Worm (Caenorhabditis elegans) whole organism, late embryonic: ENCODE results near the gene cyp-43A1.

Experiments used
- ama-1 ChIP-seq: fragments of 150-350 bp; optimal IDR thresholded peaks from 2 replicates; lab custom pipeline; 2014
- ceh-45 ChIP-seq: fragments of 200-800 bp; sonication (Bioruptor generic); IDR thresholded peaks from 2 replicates; pipeline ENCODE4 v1.3.6; 2022; ENCODE audit warnings: missing genetic modification reagents, missing genetic modification characterization, missing compliant biosample characterization
- elt-4 ChIP-seq: sonication (generic microtip); optimal IDR thresholded peaks from 2 replicates; lab custom pipeline; 2016; ENCODE audit warnings: missing genetic modification characterization, missing compliant biosample characterization
- ets-4 ChIP-seq: sonication (generic microtip); optimal IDR thresholded peaks from 2 replicates; lab custom pipeline; 2016; ENCODE audit warnings: missing genetic modification characterization, missing compliant biosample characterization
- fkh-10 ChIP-seq: fragments of 150-350 bp; optimal IDR thresholded peaks from 2 replicates; lab custom pipeline; 2014; ENCODE audit warnings: missing biosample characterization, missing genetic modification reagents, missing genetic modification characterization
- fkh-6 ChIP-seq: sonication (generic microtip); optimal IDR thresholded peaks from 2 replicates; lab custom pipeline; 2016; ENCODE audit warnings: missing genetic modification characterization, missing compliant biosample characterization
- hlh-15 ChIP-seq: sonication (generic microtip); optimal IDR thresholded peaks from 2 replicates; lab custom pipeline; 2016; ENCODE audit warnings: missing genetic modification characterization, missing compliant biosample characterization
- hlh-30 ChIP-seq: sonication (generic microtip); optimal IDR thresholded peaks from 2 replicates; lab custom pipeline; 2017; ENCODE audit warnings: antibody characterized with exemption, missing genetic modification characterization, missing compliant biosample characterization; ENCODE audit not compliant: insufficient read depth
- nhr-11 ChIP-seq: fragments of 150-350 bp; optimal IDR thresholded peaks from 2 replicates; lab custom pipeline; 2014; ENCODE audit warnings: missing biosample characterization, missing genetic modification characterization
- nhr-232 ChIP-seq: sonication (generic microtip); optimal IDR thresholded peaks from 2 replicates; lab custom pipeline; 2016; ENCODE audit warnings: missing genetic modification characterization, missing compliant biosample characterization
- pag-3 ChIP-seq: sonication (generic microtip); optimal IDR thresholded peaks from 2 replicates; lab custom pipeline; 2016; ENCODE audit warnings: missing compliant biosample characterization, missing genetic modification characterization, borderline replicate concordance
- pha-4 ChIP-seq: fragments of 150-350 bp; optimal IDR thresholded peaks from 2 replicates; lab custom pipeline; 2018; ENCODE audit warnings: missing biosample characterization, missing genetic modification reagents, missing genetic modification characterization
- tbx-2 ChIP-seq: sonication (generic microtip); optimal IDR thresholded peaks from 2 replicates; lab custom pipeline; 2016; ENCODE audit warnings: missing genetic modification characterization, missing compliant biosample characterization

DNA sequence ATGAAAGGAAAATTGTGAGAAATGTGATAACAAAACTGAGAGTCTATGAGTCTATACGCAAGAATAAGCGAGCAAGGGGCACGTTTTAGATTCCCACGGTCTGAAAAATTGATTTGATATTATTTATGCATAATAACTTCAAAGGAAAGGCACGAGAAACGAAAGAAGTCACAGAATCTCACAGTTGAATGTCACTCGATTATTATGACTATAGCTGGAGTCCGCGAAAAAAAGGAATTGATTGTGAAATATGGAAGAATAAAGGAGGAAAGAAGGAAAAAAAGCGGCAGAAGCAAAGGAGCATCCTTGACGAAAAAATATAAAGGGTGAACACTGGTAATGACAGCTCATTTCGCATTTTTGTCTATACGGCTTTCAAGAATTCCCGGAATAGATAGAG, 3.7 kb upstream of the cyp-43A1 start, which contains the start of gene cat-1:
- TF ChIP-seq hlh-15 (tag; lab: Kevin White, UChicago) (no peak), nhr-11 (tag; lab: Kevin White, UChicago) (no peak), hlh-30 (no peak), ets-4 (tag; lab: Kevin White, UChicago) (no peak), pha-4 (tag; lab: Kevin White, UChicago) (no peak), fkh-10 (no peak), ama-1 (lab: Kevin White, UChicago) (no peak), pag-3 (tag; lab: Kevin White, UChicago) (no peak), nhr-232 (no peak), ceh-45 (GFP tag; lab: Robert Waterston, UW) (no peak), tbx-2 (tag; lab: Kevin White, UChicago) (no peak), elt-4 (no peak), fkh-6 (tag; lab: Kevin White, UChicago) (no peak)
